Fruit fly (Drosophila melanogaster) whole organism, embryonic: Measurements from ENCODE around the gene Fum1.

Experiments used
- Atf-2 ChIP-seq: fragments of 200-800 bp; sonication (Bioruptor generic); optimal IDR thresholded peaks from 2 replicates; lab custom pipeline; 2016; ENCODE audit warnings: missing biosample characterization, missing genetic modification characterization
- B-H1 ChIP-seq: fragments of 200-800 bp; sonication (Bioruptor generic); IDR thresholded peaks from 3 replicates; pipeline ENCODE4 v1.3.6; 2022; ENCODE audit warnings: missing biosample characterization, missing genetic modification characterization
- Bdp1 ChIP-seq: fragments of 200-800 bp; sonication (Bioruptor generic); optimal IDR thresholded peaks from 3 replicates; lab custom pipeline; 2016; ENCODE audit warnings: missing biosample characterization, missing genetic modification characterization
- CG10321 ChIP-seq: fragments of 200-800 bp; sonication (Bioruptor generic); IDR thresholded peaks from 2 replicates; pipeline ENCODE4 v1.3.6; 2022; ENCODE audit warnings: missing biosample characterization, missing genetic modification characterization
- CG12219 ChIP-seq: fragments of 200-800 bp; sonication (Bioruptor generic); optimal IDR thresholded peaks from 3 replicates; lab custom pipeline; 2018; ENCODE audit warnings: missing biosample characterization, mild to moderate bottlenecking, missing genetic modification characterization
- CG1233 ChIP-seq: fragments of 200-800 bp; sonication (Bioruptor generic); optimal IDR thresholded peaks from 4 replicates; lab custom pipeline; 2018; ENCODE audit warnings: missing biosample characterization, mild to moderate bottlenecking, missing genetic modification characterization
- CG12769 ChIP-seq: fragments of 200-800 bp; sonication (Bioruptor generic); optimal IDR thresholded peaks from 2 replicates; lab custom pipeline; 2019; ENCODE audit warnings: missing biosample characterization, mild to moderate bottlenecking, missing genetic modification characterization, moderate library complexity
- CG12942 ChIP-seq: fragments of 200-800 bp; sonication (Bioruptor generic); optimal IDR thresholded peaks from 3 replicates; lab custom pipeline; 2016; ENCODE audit warnings: missing biosample characterization, missing genetic modification characterization
- CG13287 ChIP-seq: fragments of 200-800 bp; sonication (Bioruptor generic); IDR thresholded peaks from 2 replicates; pipeline ENCODE4 v1.3.6; 2022; ENCODE audit warnings: missing biosample characterization, missing genetic modification characterization; ENCODE audit not compliant: partially characterized antibody
- CG14965 ChIP-seq: fragments of 200-800 bp; sonication (Bioruptor generic); optimal IDR thresholded peaks from 2 replicates; lab custom pipeline; 2016; ENCODE audit warnings: missing biosample characterization, missing genetic modification characterization, borderline replicate concordance
- CG15011 ChIP-seq: fragments of 200-800 bp; sonication (Bioruptor generic); optimal IDR thresholded peaks from 3 replicates; lab custom pipeline; 2018; ENCODE audit warnings: missing biosample characterization, mild to moderate bottlenecking, missing genetic modification characterization
- CG2875 ChIP-seq: fragments of 200-800 bp; sonication (Bioruptor generic); optimal IDR thresholded peaks from 2 replicates; lab custom pipeline; 2017; ENCODE audit warnings: missing biosample characterization, mild to moderate bottlenecking, missing genetic modification characterization, missing genetic modification reagents
- CG31388 ChIP-seq: fragments of 200-800 bp; sonication (Bioruptor generic); optimal IDR thresholded peaks from 2 replicates; lab custom pipeline; 2016; ENCODE audit warnings: missing biosample characterization, missing genetic modification characterization
- CG31441 ChIP-seq: fragments of 200-800 bp; sonication (Bioruptor generic); IDR thresholded peaks from 2 replicates; pipeline ENCODE4 v1.3.6; 2022; ENCODE audit warnings: missing biosample characterization, missing genetic modification characterization
- CG6254 ChIP-seq: fragments of 200-800 bp; sonication (Bioruptor generic); optimal IDR thresholded peaks from 3 replicates; lab custom pipeline; 2017; ENCODE audit warnings: mild to moderate bottlenecking, missing biosample characterization, missing genetic modification reagents, missing genetic modification characterization
- CG7745 ChIP-seq: fragments of 200-800 bp; sonication (Bioruptor generic); optimal IDR thresholded peaks from 2 replicates; lab custom pipeline; 2018; ENCODE audit warnings: missing biosample characterization, mild to moderate bottlenecking, missing genetic modification characterization, moderate library complexity
- CG8290 ChIP-seq, 3 experiments: fragments of 200-800 bp; sonication (Bioruptor generic); optimal IDR thresholded peaks; 2 replicates each; lab custom pipeline; 2016 to 2019; ENCODE audit warnings: missing biosample characterization in 3 of 3, missing genetic modification characterization in 3 of 3, mild to moderate bottlenecking in 2 of 3, moderate library complexity in 1 of 3
- CG9876 ChIP-seq: fragments of 200-800 bp; sonication (Bioruptor generic); optimal IDR thresholded peaks from 2 replicates; lab custom pipeline; 2016; ENCODE audit warnings: missing biosample characterization, missing genetic modification characterization
- CoRest ChIP-seq: fragments of 200-800 bp; sonication (Bioruptor generic); optimal IDR thresholded peaks from 3 replicates; lab custom pipeline; 2018; ENCODE audit warnings: missing biosample characterization, mild to moderate bottlenecking, missing genetic modification characterization, moderate library complexity
- D ChIP-seq, 2 experiments: fragments of 200-800 bp in 1 of 2; fragments of >200 bp in 1 of 2; sonication (Bioruptor generic) in 1 of 2; optimal IDR thresholded peaks; 2 replicates in 1 of 2; 3 replicates in 1 of 2; lab custom pipeline; 2017; ENCODE audit warnings: mild to moderate bottlenecking in 1 of 2, missing biosample characterization in 1 of 2, missing genetic modification characterization in 1 of 2, missing genetic modification reagents in 1 of 2
- Eip74EF ChIP-seq, 2 experiments: fragments of 200-800 bp in 1 of 2; fragments of >200 bp in 1 of 2; sonication (Bioruptor generic) in 1 of 2; optimal IDR thresholded peaks; 2 replicates each; lab custom pipeline; 2017 to 2019; ENCODE audit warnings: missing biosample characterization in 2 of 2, missing genetic modification characterization in 2 of 2, mild to moderate bottlenecking in 1 of 2, moderate library complexity in 1 of 2
- Ets65A ChIP-seq: fragments of 200-800 bp; sonication (Bioruptor generic); peaks from one replicate; lab custom pipeline; 2016; ENCODE audit warnings: missing biosample characterization, missing genetic modification characterization
- Fer1 ChIP-seq: fragments of 200-800 bp; sonication (Bioruptor generic); optimal IDR thresholded peaks from 2 replicates; lab custom pipeline; 2017; ENCODE audit warnings: missing biosample characterization, mild to moderate bottlenecking, missing genetic modification characterization
- HHEX ChIP-seq: fragments of 200-800 bp; sonication (Bioruptor generic); optimal IDR thresholded peaks from 3 replicates; lab custom pipeline; 2017; ENCODE audit warnings: missing biosample characterization, mild to moderate bottlenecking, missing genetic modification characterization, missing genetic modification reagents
- Hr39 ChIP-seq: fragments of >200 bp; optimal IDR thresholded peaks from 2 replicates; lab custom pipeline; 2017
- Jarid2 ChIP-seq: fragments of 200-800 bp; sonication (Bioruptor generic); optimal IDR thresholded peaks from 3 replicates; lab custom pipeline; 2017; ENCODE audit warnings: mild to moderate bottlenecking, missing biosample characterization, missing genetic modification reagents, missing genetic modification characterization
- Lhr ChIP-seq: fragments of 200-800 bp; sonication (Bioruptor generic); optimal IDR thresholded peaks from 3 replicates; lab custom pipeline; 2017; ENCODE audit warnings: mild to moderate bottlenecking, missing biosample characterization, missing genetic modification reagents, missing genetic modification characterization
- MTF-1 ChIP-seq: fragments of 200-800 bp; sonication (Bioruptor generic); optimal IDR thresholded peaks from 2 replicates; lab custom pipeline; 2018; ENCODE audit warnings: missing biosample characterization, mild to moderate bottlenecking, missing genetic modification characterization, borderline replicate concordance
- Mad ChIP-seq: fragments of 200-800 bp; sonication (Bioruptor generic); optimal IDR thresholded peaks from 2 replicates; lab custom pipeline; 2016; ENCODE audit warnings: missing biosample characterization, missing genetic modification characterization
- Nf-YA ChIP-seq: fragments of 200-800 bp; sonication (Bioruptor generic); IDR thresholded peaks from 2 replicates; pipeline ENCODE4 v1.3.6; 2022; ENCODE audit warnings: missing biosample characterization, missing genetic modification characterization
- Ssrp ChIP-seq: fragments of 200-800 bp; sonication (Bioruptor generic); optimal IDR thresholded peaks from 2 replicates; lab custom pipeline; 2018; ENCODE audit warnings: missing biosample characterization, mild to moderate bottlenecking, missing genetic modification characterization, moderate library complexity
- Vsx1 ChIP-seq: fragments of 200-800 bp; sonication (Bioruptor generic); optimal IDR thresholded peaks from 2 replicates; lab custom pipeline; 2017; ENCODE audit warnings: missing biosample characterization, mild to moderate bottlenecking, missing genetic modification characterization, missing genetic modification reagents
- cas ChIP-seq: fragments of 200-800 bp; sonication (Bioruptor generic); IDR thresholded peaks from 2 replicates; pipeline ENCODE4 v1.3.6; 2022; ENCODE audit warnings: missing biosample characterization, missing genetic modification characterization
- dimm ChIP-seq: fragments of 200-800 bp; sonication (Bioruptor generic); IDR thresholded peaks from 2 replicates; pipeline ENCODE4 v1.3.6; 2022; ENCODE audit warnings: missing biosample characterization, missing genetic modification characterization
- ems ChIP-seq: fragments of 200-800 bp; sonication (Bioruptor generic); optimal IDR thresholded peaks from 3 replicates; lab custom pipeline; 2016; ENCODE audit warnings: missing biosample characterization, missing genetic modification characterization
- fd96Cb ChIP-seq: fragments of 200-800 bp; sonication (Bioruptor generic); optimal IDR thresholded peaks from 2 replicates; lab custom pipeline; 2018; ENCODE audit warnings: missing biosample characterization, mild to moderate bottlenecking, missing genetic modification characterization, moderate library complexity
- ftz-f1 ChIP-seq: fragments of 200-800 bp; sonication (Bioruptor generic); optimal IDR thresholded peaks from 2 replicates; lab custom pipeline; 2016; ENCODE audit warnings: missing biosample characterization, missing genetic modification characterization
- gt ChIP-seq: fragments of 200-800 bp; sonication (Bioruptor generic); IDR thresholded peaks from 2 replicates; pipeline ENCODE4 v1.3.6; 2022; ENCODE audit warnings: missing biosample characterization, missing genetic modification characterization
- her ChIP-seq: fragments of 200-800 bp; sonication (Bioruptor generic); optimal IDR thresholded peaks from 2 replicates; lab custom pipeline; 2016; ENCODE audit warnings: missing biosample characterization, missing genetic modification characterization
- luna ChIP-seq: fragments of 200-800 bp; sonication (Bioruptor generic); optimal IDR thresholded peaks from 2 replicates; lab custom pipeline; 2016; ENCODE audit warnings: missing biosample characterization, missing genetic modification characterization
- maf-S ChIP-seq: fragments of 200-800 bp; sonication (Bioruptor generic); optimal IDR thresholded peaks from 2 replicates; lab custom pipeline; 2016; ENCODE audit warnings: missing biosample characterization, missing genetic modification characterization
- mirr ChIP-seq: fragments of 200-800 bp; sonication (Bioruptor generic); optimal IDR thresholded peaks from 3 replicates; lab custom pipeline; 2018; ENCODE audit warnings: missing biosample characterization, mild to moderate bottlenecking, missing genetic modification characterization
- odd ChIP-seq: fragments of 200-800 bp; sonication (Bioruptor generic); optimal IDR thresholded peaks from 2 replicates; lab custom pipeline; 2017; ENCODE audit warnings: missing biosample characterization, mild to moderate bottlenecking, missing genetic modification characterization
- phol ChIP-seq: fragments of 200-800 bp; sonication (Bioruptor generic); optimal IDR thresholded peaks from 3 replicates; lab custom pipeline; 2018; ENCODE audit warnings: missing biosample characterization, mild to moderate bottlenecking, missing genetic modification characterization, moderate library complexity
- pita ChIP-seq: fragments of 200-800 bp; sonication (Bioruptor generic); optimal IDR thresholded peaks from 2 replicates; lab custom pipeline; 2017; ENCODE audit warnings: missing biosample characterization, mild to moderate bottlenecking, missing genetic modification characterization
- pzg ChIP-seq: fragments of 200-800 bp; sonication (Bioruptor generic); optimal IDR thresholded peaks from 3 replicates; lab custom pipeline; 2018; ENCODE audit warnings: missing biosample characterization, mild to moderate bottlenecking, missing genetic modification characterization, moderate library complexity
- schlank ChIP-seq: fragments of 200-800 bp; sonication (Bioruptor generic); optimal IDR thresholded peaks from 2 replicates; lab custom pipeline; 2018; ENCODE audit warnings: missing biosample characterization, mild to moderate bottlenecking, missing genetic modification characterization
- slp2 ChIP-seq: fragments of 200-800 bp; sonication (Bioruptor generic); optimal IDR thresholded peaks from 2 replicates; lab custom pipeline; 2016; ENCODE audit warnings: missing biosample characterization, missing genetic modification characterization
- trh ChIP-seq: fragments of 200-800 bp; sonication (Bioruptor generic); optimal IDR thresholded peaks from 2 replicates; lab custom pipeline; 2016; ENCODE audit warnings: missing biosample characterization, missing genetic modification characterization
- tx ChIP-seq: fragments of 200-800 bp; sonication (Bioruptor generic); optimal IDR thresholded peaks from 2 replicates; lab custom pipeline; 2016; ENCODE audit warnings: missing biosample characterization, missing genetic modification characterization

Fum1 gene

dm6 chrX:6661392-6661837, 16.8 kb upstream of the Fum1 start, which contains the start of the genes CG3224 and Ctr1A (continued):
- TF ChIP-seq Vsx1 (GFP tag; lab: Kevin White, UChicago): no peak
- no peak for TF ChIP-seq CG2875 (GFP tag; lab: Kevin White, UChicago)
- no peak for TF ChIP-seq Hr39
- peak; percentile 59 for TF ChIP-seq pzg (GFP tag; lab: Kevin White, UChicago)
- no peak for TF ChIP-seq schlank
- TF ChIP-seq CG12219 (GFP tag; lab: Kevin White, UChicago): no peak
- no peak for TF ChIP-seq CG1233 (GFP tag; lab: Kevin White, UChicago)
- TF ChIP-seq Fer1: no peak
- TF ChIP-seq ems (GFP tag; lab: Kevin White, UChicago): no peak
- no peak for TF ChIP-seq Ets65A (GFP tag; lab: Kevin White, UChicago)
- TF ChIP-seq fd96Cb (tag; lab: Kevin White, UChicago): no peak
- TF ChIP-seq CG14965 (GFP tag; lab: Kevin White, UChicago): no peak
- no peak for TF ChIP-seq CoRest
- TF ChIP-seq CG13287 (GFP tag; lab: Robert Waterston, UW): peak; percentile 56
- TF ChIP-seq Nf-YA (GFP tag; lab: Robert Waterston, UW): no peak
- no peak for TF ChIP-seq B-H1
- no peak for TF ChIP-seq CG31388 (GFP tag; lab: Kevin White, UChicago)
- 0 out of 2 replicates have a peak, but pooled peaks have one; percentile 16 for TF ChIP-seq CG31441 (GFP tag; lab: Robert Waterston, UW)
- no peak for TF ChIP-seq HHEX (GFP tag; lab: Kevin White, UChicago)
- no peak for TF ChIP-seq pita (GFP tag; lab: Kevin White, UChicago)
- no peak for TF ChIP-seq odd (GFP tag; lab: Kevin White, UChicago)
- TF ChIP-seq maf-S (GFP tag; lab: Kevin White, UChicago): no peak
- TF ChIP-seq luna (GFP tag; lab: Kevin White, UChicago): no peak
- TF ChIP-seq CG8290 (GFP tag; optimal IDR thresholded peaks at IDR 0.05; lab: Kevin White, UChicago): no peak
- no peak for TF ChIP-seq CG8290 (tag; optimal IDR thresholded peaks at IDR 0.05; lab: Kevin White, UChicago)
- TF ChIP-seq D (optimal IDR thresholded peaks at IDR 0.05; lab: Kevin White, UChicago): no peak
- no peak for TF ChIP-seq D (GFP tag; optimal IDR thresholded peaks at IDR 0.05; lab: Kevin White, UChicago)
- peak; percentile 13 for TF ChIP-seq Jarid2 (GFP tag; lab: Kevin White, UChicago)
- TF ChIP-seq Mad (GFP tag; lab: Kevin White, UChicago): no peak
- TF ChIP-seq CG10321: no peak
- no peak for TF ChIP-seq phol (tag; lab: Kevin White, UChicago)
- TF ChIP-seq tx: no peak
- TF ChIP-seq CG6254 (GFP tag; lab: Kevin White, UChicago): no peak
- TF ChIP-seq CG9876 (GFP tag; lab: Kevin White, UChicago): no peak
- TF ChIP-seq CG7745 (tag; lab: Kevin White, UChicago): no peak
- TF ChIP-seq Ssrp: no peak
- TF ChIP-seq cas: no peak
- TF ChIP-seq ftz-f1 (GFP tag; lab: Kevin White, UChicago): no peak
- no peak for TF ChIP-seq MTF-1 (GFP tag; lab: Kevin White, UChicago)
- no peak for TF ChIP-seq dimm (GFP tag; lab: Robert Waterston, UW)
- no peak for TF ChIP-seq CG15011 (GFP tag; lab: Kevin White, UChicago)
- TF ChIP-seq slp2 (GFP tag; lab: Kevin White, UChicago): no peak
- no peak for TF ChIP-seq CG12769 (tag; lab: Kevin White, UChicago)
- no peak for TF ChIP-seq gt (GFP tag; lab: Robert Waterston, UW)
- peak in 1 of 2 experiments; percentile 14 for TF ChIP-seq Eip74EF (GFP tag; optimal IDR thresholded peaks at IDR 0.05; lab: Kevin White, UChicago)
- no peak for TF ChIP-seq Atf-2 (GFP tag; lab: Kevin White, UChicago)
- TF ChIP-seq CG12942 (GFP tag; lab: Kevin White, UChicago): no peak
- no peak for TF ChIP-seq trh (GFP tag; lab: Kevin White, UChicago)
- no peak for TF ChIP-seq Bdp1 (GFP tag; lab: Kevin White, UChicago)
- no peak for TF ChIP-seq her (GFP tag; lab: Kevin White, UChicago)
- peak; percentile 12 for TF ChIP-seq mirr (GFP tag; lab: Kevin White, UChicago)
- no peak for TF ChIP-seq Lhr (GFP tag; lab: Kevin White, UChicago)
